Fruit fly (Drosophila melanogaster): ENCODE measurements around the gene aus.

The aus gene

DNA sequence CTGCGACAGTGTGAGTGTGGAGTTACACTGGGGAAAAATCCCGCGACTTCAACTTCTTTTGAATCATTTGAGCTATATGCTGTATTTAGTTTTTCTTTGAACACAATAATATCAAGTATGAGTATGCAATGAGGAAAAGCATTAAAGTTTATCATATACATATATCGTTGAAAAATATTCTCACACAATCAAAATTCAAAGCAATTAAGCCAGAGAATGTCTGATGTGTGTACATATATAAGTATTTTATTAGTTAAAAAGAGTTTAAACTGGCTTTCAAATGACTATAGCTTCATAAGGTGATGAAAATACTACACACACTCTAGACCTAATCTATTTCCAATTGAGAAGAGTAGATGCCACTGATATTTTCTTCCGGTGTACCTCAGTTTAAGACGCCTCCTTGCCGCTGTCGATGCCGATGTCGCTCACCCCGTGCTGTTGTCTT, 12.6 kb downstream of the aus start (continued):
- TF ChIP-seq cwo (GFP tag; optimal IDR thresholded peaks at IDR 0.05) (no peak), CG4707 (GFP tag; optimal IDR thresholded peaks at IDR 0.05) (no peak), CG10274 (GFP tag; optimal IDR thresholded peaks at IDR 0.05) (no peak), Ada2b (GFP tag; IDR thresholded peaks at IDR 0.05) (no peak), Taf1 (GFP tag; IDR thresholded peaks at IDR 0.05) (no peak), Hand (GFP tag; optimal IDR thresholded peaks at IDR 0.05) (no peak), pho (GFP tag; optimal IDR thresholded peaks at IDR 0.05) (no peak), CG1602 (GFP tag; optimal IDR thresholded peaks at IDR 0.05) (peak; percentile 61), CG7271 (tag; optimal IDR thresholded peaks at IDR 0.05) (no peak), cato (GFP tag; optimal IDR thresholded peaks at IDR 0.05; ENCODE audit: borderline replicate concordance) (peak; percentile 50), CG9609 (GFP tag; optimal IDR thresholded peaks at IDR 0.05) (no peak), CG8478 (optimal IDR thresholded peaks at IDR 0.05) (no peak), BEAF-32 (GFP tag; optimal IDR thresholded peaks at IDR 0.05) (no peak), Chrac-16 (GFP tag; optimal IDR thresholded peaks at IDR 0.05) (peak; percentile 53), pb (GFP tag; optimal IDR thresholded peaks at IDR 0.05) (no peak), grau (tag; optimal IDR thresholded peaks at IDR 0.05) (peak; percentile 61), CG10543 (GFP tag; optimal IDR thresholded peaks at IDR 0.05) (no peak), btn (GFP tag; optimal IDR thresholded peaks at IDR 0.05) (no peak), CG31388 (GFP tag; optimal IDR thresholded peaks at IDR 0.05) (no peak), CG1647 (GFP tag; optimal IDR thresholded peaks at IDR 0.05) (no peak), CG33213 (GFP tag; optimal IDR thresholded peaks at IDR 0.05) (no peak), tna (GFP tag; IDR thresholded peaks at IDR 0.05; ENCODE audit: partially characterized antibody) (no peak), ara (GFP tag; IDR thresholded peaks at IDR 0.05) (no peak)

DNA sequence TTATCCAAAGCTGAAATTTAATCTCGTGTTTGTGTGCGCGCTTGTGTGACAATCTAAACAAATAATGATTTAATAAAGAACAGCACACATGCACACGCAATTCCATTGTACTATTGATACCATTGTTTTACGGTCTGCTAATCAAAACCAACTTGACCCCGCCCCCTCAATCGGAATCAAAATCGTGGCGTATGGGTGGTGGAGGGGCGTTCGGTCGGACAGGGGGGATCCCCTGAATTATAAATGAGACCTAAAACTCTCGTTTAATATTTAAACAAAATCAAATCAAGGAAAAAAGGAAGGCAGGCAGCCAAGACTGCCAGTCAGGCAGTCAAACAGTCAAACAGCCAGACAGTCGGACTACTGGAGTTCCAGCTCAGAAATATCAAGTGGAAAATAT, 18.2 kb downstream of the aus start:
- TF ChIP-seq Nf-YA (GFP tag; IDR thresholded peaks at IDR 0.05) (no peak), crol (GFP tag; IDR thresholded peaks at IDR 0.05) (peak; percentile 57)

DNA sequence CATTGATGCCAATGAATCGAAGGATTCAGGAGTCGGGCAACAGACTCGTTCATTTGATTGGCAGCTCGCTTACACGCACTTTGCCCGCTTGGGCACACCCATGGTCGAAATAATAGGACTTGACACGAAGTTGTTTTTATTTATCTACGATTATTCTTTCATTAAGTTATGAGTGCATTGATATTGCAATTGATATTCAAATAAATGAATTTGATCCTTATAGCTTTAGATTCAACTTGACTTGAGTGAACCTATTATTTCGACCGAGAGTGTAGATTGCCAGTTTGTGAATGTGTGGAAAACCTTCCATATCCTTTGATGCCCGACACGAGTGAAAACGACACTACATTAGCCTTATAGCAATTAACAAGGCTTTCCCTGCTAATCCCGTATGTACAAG, 18.9 kb downstream of the aus start:
- TF ChIP-seq Dad (GFP tag; optimal IDR thresholded peaks at IDR 0.05) (no peak), CG3847 (GFP tag; IDR thresholded peaks at IDR 0.05) (no peak), PHDP (tag; optimal IDR thresholded peaks at IDR 0.05) (peak; percentile 74), CG8924 (tag; optimal IDR thresholded peaks at IDR 0.05) (peak; percentile 69), CG10654 (GFP tag; optimal IDR thresholded peaks at IDR 0.05) (no peak), vfl (GFP tag; optimal IDR thresholded peaks at IDR 0.05) (no peak), HLH54F (GFP tag; optimal IDR thresholded peaks at IDR 0.05) (no peak), Neu2 (GFP tag; optimal IDR thresholded peaks at IDR 0.05; ENCODE audit: borderline replicate concordance) (no peak), CG12769 (tag; optimal IDR thresholded peaks at IDR 0.05) (peak; percentile 66), CG4730 (GFP tag; IDR thresholded peaks at IDR 0.05) (no peak), CG8388 (GFP tag; optimal IDR thresholded peaks at IDR 0.05) (peak; percentile 67), Lhr (GFP tag; optimal IDR thresholded peaks at IDR 0.05) (no peak), CG13424 (tag; optimal IDR thresholded peaks at IDR 0.05) (peak; percentile 68), sr (GFP tag; IDR thresholded peaks at IDR 0.05) (no peak), CrebB (tag; optimal IDR thresholded peaks at IDR 0.05) (peak; percentile 54), CG15011 (GFP tag; optimal IDR thresholded peaks at IDR 0.05) (no peak), D19A (tag; optimal IDR thresholded peaks at IDR 0.05) (peak; percentile 52), eyg (GFP tag; optimal IDR thresholded peaks at IDR 0.05) (no peak), pzg (GFP tag; optimal IDR thresholded peaks at IDR 0.05) (no peak), toy (GFP tag; IDR thresholded peaks at IDR 0.05) (no peak), Awh (GFP tag; IDR thresholded peaks at IDR 0.05) (no peak), CoRest (tag; optimal IDR thresholded peaks at IDR 0.05) (peak; percentile 56), zfh2 (GFP tag; optimal IDR thresholded peaks at IDR 0.05) (peak; percentile 3), tup (GFP tag; optimal IDR thresholded peaks at IDR 0.05) (no peak), CG13775 (GFP tag; optimal IDR thresholded peaks at IDR 0.05) (peak; percentile 51), sens (GFP tag) (peak; percentile 94)

Measured in whole organism, embryonic.